Fruit fly (Drosophila melanogaster) whole organism, pupa: ENCODE results near the gene dos.

Experiments used
- CG10348 ChIP-seq: fragments of 200-800 bp; sonication (Bioruptor generic); IDR thresholded peaks from 2 replicates; pipeline ENCODE4 v1.3.6; 2022; ENCODE audit warnings: missing biosample characterization, missing genetic modification characterization
- CG12605 ChIP-seq: fragments of 200-800 bp; sonication (Bioruptor generic); IDR thresholded peaks from 2 replicates; pipeline ENCODE4 v1.3.6; 2022; ENCODE audit warnings: missing biosample characterization, missing genetic modification characterization
- CG13204 ChIP-seq: fragments of 200-800 bp; sonication (Bioruptor generic); optimal IDR thresholded peaks from 2 replicates; lab custom pipeline; 2018; ENCODE audit warnings: missing biosample characterization, mild to moderate bottlenecking, missing genetic modification characterization, moderate library complexity
- CG14655 ChIP-seq: fragments of 200-800 bp; sonication (Bioruptor generic); optimal IDR thresholded peaks from 3 replicates; lab custom pipeline; 2017; ENCODE audit warnings: mild to moderate bottlenecking, missing biosample characterization, missing genetic modification reagents, missing genetic modification characterization
- CG15710 ChIP-seq: fragments of 200-800 bp; sonication (Bioruptor generic); optimal IDR thresholded peaks from 2 replicates; lab custom pipeline; 2018; ENCODE audit warnings: missing biosample characterization, mild to moderate bottlenecking, missing genetic modification characterization, moderate library complexity
- CG17806 ChIP-seq: fragments of 200-800 bp; sonication (Bioruptor generic); optimal IDR thresholded peaks from 2 replicates; lab custom pipeline; 2018; ENCODE audit warnings: missing biosample characterization, mild to moderate bottlenecking, missing genetic modification characterization, moderate library complexity
- CG32121 ChIP-seq: fragments of 200-800 bp; sonication (Bioruptor generic); IDR thresholded peaks from 2 replicates; pipeline ENCODE4 v1.3.6; 2022; ENCODE audit warnings: missing biosample characterization, missing genetic modification characterization
- CG34367 ChIP-seq: fragments of 200-800 bp; sonication (Bioruptor generic); optimal IDR thresholded peaks from 2 replicates; lab custom pipeline; 2018; ENCODE audit warnings: missing biosample characterization, mild to moderate bottlenecking, missing genetic modification characterization
- CG4496 ChIP-seq: fragments of 200-800 bp; sonication (Bioruptor generic); IDR thresholded peaks from 3 replicates; pipeline ENCODE4 v1.3.6; 2022; ENCODE audit warnings: missing biosample characterization, missing genetic modification characterization
- CG8159 ChIP-seq: fragments of 200-800 bp; sonication (Bioruptor generic); optimal IDR thresholded peaks from 3 replicates; lab custom pipeline; 2018; ENCODE audit warnings: missing biosample characterization, mild to moderate bottlenecking, missing genetic modification characterization, moderate library complexity
- CG8301 ChIP-seq: fragments of 200-800 bp; sonication (Bioruptor generic); optimal IDR thresholded peaks from 2 replicates; lab custom pipeline; 2018; ENCODE audit warnings: missing biosample characterization, mild to moderate bottlenecking, missing genetic modification characterization
- CG9948 ChIP-seq: fragments of 200-800 bp; sonication (Bioruptor generic); optimal IDR thresholded peaks from 2 replicates; lab custom pipeline; 2018; ENCODE audit warnings: missing biosample characterization, mild to moderate bottlenecking, missing genetic modification characterization, moderate library complexity
- D1 ChIP-seq: fragments of 200-800 bp; sonication (Bioruptor generic); optimal IDR thresholded peaks from 2 replicates; lab custom pipeline; 2018; ENCODE audit warnings: missing biosample characterization, mild to moderate bottlenecking, missing genetic modification characterization, moderate library complexity
- EcR ChIP-seq: fragments of 200-800 bp; sonication (Bioruptor generic); optimal IDR thresholded peaks from 3 replicates; lab custom pipeline; 2019; ENCODE audit warnings: missing biosample characterization, missing genetic modification characterization, mild to moderate bottlenecking, moderate library complexity, missing genetic modification reagents
- Ets98B ChIP-seq: fragments of 200-800 bp; sonication (Bioruptor generic); IDR thresholded peaks from 2 replicates; pipeline ENCODE4 v1.3.6; 2022; ENCODE audit warnings: missing biosample characterization, missing genetic modification characterization
- Pif1A ChIP-seq: fragments of 200-800 bp; sonication (Bioruptor generic); optimal IDR thresholded peaks from 3 replicates; lab custom pipeline; 2016; ENCODE audit warnings: missing biosample characterization, missing genetic modification characterization
- Pif1B ChIP-seq: fragments of 200-800 bp; sonication (Bioruptor generic); optimal IDR thresholded peaks from 3 replicates; lab custom pipeline; 2016; ENCODE audit warnings: missing biosample characterization, missing genetic modification characterization
- Snoo ChIP-seq: fragments of 200-800 bp; sonication (Bioruptor generic); optimal IDR thresholded peaks from 3 replicates; lab custom pipeline; 2017; ENCODE audit warnings: missing biosample characterization, mild to moderate bottlenecking, missing genetic modification characterization, inconsistent platforms
- fd96Ca ChIP-seq: fragments of 200-800 bp; sonication (Bioruptor generic); IDR thresholded peaks from 3 replicates; pipeline ENCODE4 v1.3.6; 2022; ENCODE audit warnings: missing biosample characterization, missing genetic modification characterization
- gl ChIP-seq: fragments of 200-800 bp; sonication (Bioruptor generic); optimal IDR thresholded peaks from 2 replicates; lab custom pipeline; 2018; ENCODE audit warnings: missing biosample characterization, mild to moderate bottlenecking, missing genetic modification characterization
- rn ChIP-seq: fragments of 200-800 bp; sonication (Bioruptor generic); IDR thresholded peaks from 2 replicates; pipeline ENCODE4 v1.3.6; 2022; ENCODE audit warnings: missing biosample characterization, missing genetic modification characterization

dos gene

DNA sequence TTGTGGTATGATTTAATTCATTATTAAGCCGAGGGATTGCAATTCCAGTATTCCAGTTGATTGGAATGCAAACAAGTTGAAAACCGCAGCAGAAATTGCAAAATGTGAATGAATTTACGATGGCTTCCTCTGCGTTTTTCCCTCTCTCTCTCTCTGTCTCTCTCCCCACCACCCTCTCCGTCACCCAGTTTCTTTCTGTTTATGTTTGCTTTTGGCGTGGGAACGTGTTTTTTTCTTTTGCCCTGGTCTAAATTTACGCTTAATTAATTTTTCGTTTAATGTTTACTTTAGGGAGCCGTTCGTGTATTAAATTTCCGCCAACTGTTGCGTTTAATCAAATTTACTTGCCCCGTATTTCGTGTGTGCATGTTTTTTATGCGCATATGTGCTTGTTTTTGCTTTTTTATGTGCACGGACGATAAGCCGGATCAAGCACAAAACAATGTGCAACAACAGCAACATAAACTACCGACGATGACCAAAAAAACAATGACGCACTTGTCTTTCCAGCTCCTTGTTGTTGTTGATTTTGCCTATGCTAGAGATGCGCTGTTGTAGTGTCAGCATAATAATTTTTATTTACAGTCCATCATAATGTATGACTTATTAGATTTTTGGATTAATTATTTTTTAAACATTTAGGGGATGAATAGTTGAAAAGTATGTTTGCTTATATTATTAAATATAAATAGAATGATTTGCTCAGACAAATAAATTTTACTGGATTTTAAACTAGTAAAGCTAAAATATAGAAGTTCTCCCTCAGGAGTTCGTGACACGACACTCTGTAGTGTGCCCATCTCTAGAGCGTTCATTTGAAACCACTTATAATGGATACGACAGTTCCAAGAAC lies 923 bp downstream of the dos start:
- TF ChIP-seq CG10348 (no peak), CG15710 (tag; lab: Kevin White, UChicago) (peak; percentile 50), fd96Ca (GFP tag; lab: Robert Waterston, UW) (0 out of 3 replicates have a peak, but pooled peaks have one; percentile 8), CG14655 (GFP tag; lab: Kevin White, UChicago) (no peak), CG8301 (tag; lab: Kevin White, UChicago) (peak; percentile 23), Ets98B (GFP tag; lab: Robert Waterston, UW) (no peak), EcR (no peak), CG12605 (GFP tag; lab: Robert Waterston, UW) (peak; percentile 26), Pif1B (peak; percentile 26), CG34367 (tag; lab: Kevin White, UChicago) (peak; percentile 1), rn (GFP tag; lab: Robert Waterston, UW) (no peak), CG4496 (no peak), CG13204 (no peak), D1 (tag; lab: Kevin White, UChicago) (no peak), gl (tag; lab: Kevin White, UChicago) (no peak), Snoo (tag; lab: Kevin White, UChicago) (no peak), CG32121 (GFP tag; lab: Robert Waterston, UW) (0 out of 2 replicates have a peak, but pooled peaks have one; percentile 10), Pif1A (GFP tag; lab: Kevin White, UChicago) (peak; percentile 39), CG9948 (tag; lab: Kevin White, UChicago) (peak; percentile 36), CG17806 (no peak), CG8159 (tag; lab: Kevin White, UChicago) (peak; percentile 59)

dm6 chr3L:2590764-2591309 lies 1.6 kb downstream of the dos start:
- TF ChIP-seq CG32121 (GFP tag; lab: Robert Waterston, UW): 0 out of 2 replicates have a peak, but pooled peaks have one; percentile 12
- no peak for TF ChIP-seq CG14655 (GFP tag; lab: Kevin White, UChicago)

- no peak for TF ChIP-seq CG13204
- TF ChIP-seq CG9948 (tag; lab: Kevin White, UChicago): no peak
- TF ChIP-seq CG34367 (tag; lab: Kevin White, UChicago): no peak
- no peak for TF ChIP-seq fd96Ca (GFP tag; lab: Robert Waterston, UW)
- TF ChIP-seq gl (tag; lab: Kevin White, UChicago): no peak
- no peak for TF ChIP-seq CG8301 (tag; lab: Kevin White, UChicago)
- no peak for TF ChIP-seq CG8159 (tag; lab: Kevin White, UChicago)
- no peak for TF ChIP-seq EcR
- no peak for TF ChIP-seq CG15710 (tag; lab: Kevin White, UChicago)
- TF ChIP-seq CG32121 (GFP tag; lab: Robert Waterston, UW): no peak
- TF ChIP-seq CG14655 (GFP tag; lab: Kevin White, UChicago): no peak
- TF ChIP-seq rn (GFP tag; lab: Robert Waterston, UW): no peak
- no peak for TF ChIP-seq CG12605 (GFP tag; lab: Robert Waterston, UW)
- TF ChIP-seq D1 (tag; lab: Kevin White, UChicago): no peak
These were observed 6.3 kb downstream of the dos start, which contains the start of gene CG16984 for dm6 chr3L:2595481-2595880. Gene CG16984 (plus strand): TSS chr3L:2595781.

DNA sequence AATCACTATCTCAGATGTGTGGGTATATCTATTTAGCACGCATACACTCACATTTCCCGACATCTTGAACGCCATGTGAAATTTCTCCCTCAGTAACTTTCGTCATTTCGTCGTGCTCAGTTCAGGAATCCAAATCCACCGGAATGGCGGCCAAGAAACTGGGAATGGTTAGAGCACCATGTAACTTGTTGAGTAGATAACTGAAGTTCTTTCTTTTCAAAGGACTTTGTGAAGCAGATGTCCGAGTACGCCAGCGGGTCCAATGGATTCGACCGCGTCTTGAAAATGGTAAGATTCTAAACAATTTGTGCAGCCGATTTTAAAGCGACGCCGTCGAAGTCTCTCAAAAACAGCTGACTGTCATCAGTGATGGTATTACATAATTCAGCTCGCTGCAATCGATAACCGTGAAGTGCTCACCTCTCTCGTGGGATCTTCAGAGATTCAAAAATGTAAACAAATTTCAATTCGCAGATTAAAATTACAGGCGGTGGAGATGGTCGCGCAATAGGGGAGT lies 10.1 kb downstream of the dos start, which contains the start of the genes CG16985 and CG12182:
Gene CG16985 (plus strand): TSS at position 84 of the 517 bp plus-strand sequence.
Gene CG12182 (minus strand): TSS at position 366 of the 517 bp plus-strand sequence.
- TF ChIP-seq Pif1A (GFP tag; lab: Kevin White, UChicago): no peak
- no peak for TF ChIP-seq CG14655 (GFP tag; lab: Kevin White, UChicago)
- TF ChIP-seq CG12605 (GFP tag; lab: Robert Waterston, UW): no peak
- no peak for TF ChIP-seq CG32121 (GFP tag; lab: Robert Waterston, UW)
- no peak for TF ChIP-seq EcR
- no peak for TF ChIP-seq Snoo (tag; lab: Kevin White, UChicago)
- TF ChIP-seq CG17806: no peak
- no peak for TF ChIP-seq D1 (tag; lab: Kevin White, UChicago)
- no peak; the same call in 2 of the 3 replicates for TF ChIP-seq fd96Ca (GFP tag; lab: Robert Waterston, UW)
- no peak for TF ChIP-seq CG34367 (tag; lab: Kevin White, UChicago)
- no peak for TF ChIP-seq CG4496
- TF ChIP-seq CG10348: no peak
- TF ChIP-seq CG8159 (tag; lab: Kevin White, UChicago): no peak
- no peak for TF ChIP-seq Pif1B

DNA sequence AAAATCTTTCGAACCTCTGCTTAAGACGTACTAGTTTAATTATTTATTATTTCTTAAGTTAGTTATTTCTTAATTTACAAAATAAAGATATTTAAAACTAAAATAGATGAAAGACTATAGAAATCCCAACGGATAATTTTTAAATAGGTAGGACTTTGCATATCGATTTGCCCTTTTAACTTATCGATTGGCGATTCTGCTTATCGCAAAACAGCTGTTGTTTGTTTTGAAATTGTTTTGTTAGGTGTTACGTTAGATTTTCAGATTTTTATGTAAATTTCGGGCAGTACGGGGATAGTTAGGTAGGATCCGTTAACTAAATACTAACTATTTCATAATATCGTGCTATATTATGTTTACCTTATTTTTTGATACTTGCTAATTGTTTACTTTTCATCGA lies 10.9 kb downstream of the dos start, which contains the start of gene CG16986:
Gene CG16986 (plus strand): TSS at position 188 of the 400 bp plus-strand sequence.
- TF ChIP-seq gl (tag; lab: Kevin White, UChicago) (no peak), CG8159 (tag; lab: Kevin White, UChicago) (no peak), EcR (no peak), CG32121 (GFP tag; lab: Robert Waterston, UW) (no peak), CG9948 (tag; lab: Kevin White, UChicago) (no peak), fd96Ca (GFP tag; lab: Robert Waterston, UW) (no peak), CG10348 (no peak), CG4496 (no peak), D1 (tag; lab: Kevin White, UChicago) (no peak), Pif1A (GFP tag; lab: Kevin White, UChicago) (no peak), CG14655 (GFP tag; lab: Kevin White, UChicago) (no peak), CG12605 (GFP tag; lab: Robert Waterston, UW) (no peak), CG13204 (no peak), rn (GFP tag; lab: Robert Waterston, UW) (no peak), Pif1B (no peak), CG15710 (tag; lab: Kevin White, UChicago) (no peak), CG8301 (tag; lab: Kevin White, UChicago) (no peak), CG34367 (tag; lab: Kevin White, UChicago) (no peak), Ets98B (GFP tag; lab: Robert Waterston, UW) (no peak), CG17806 (no peak)
